Worm (Caenorhabditis elegans) whole organism, late embryonic: Measurements from ENCODE around the gene T10C6.15.

Experiments
- C38D4.7 ChIP-seq: fragments of 200-800 bp; sonication (Bioruptor generic); optimal IDR thresholded peaks from 2 replicates; lab custom pipeline; 2018; ENCODE audit warnings: mild to moderate bottlenecking, missing genetic modification characterization, moderate library complexity, missing compliant biosample characterization
- K02D7.2 ChIP-seq: sonication (generic microtip); optimal IDR thresholded peaks from 2 replicates; lab custom pipeline; 2017; ENCODE audit warnings: mild to moderate bottlenecking, missing genetic modification characterization, missing compliant biosample characterization
- K09A11.1 ChIP-seq: sonication (generic microtip); optimal IDR thresholded peaks from 2 replicates; lab custom pipeline; 2017; ENCODE audit warnings: antibody characterized with exemption, mild to moderate bottlenecking, missing genetic modification characterization, missing compliant biosample characterization; ENCODE audit not compliant: insufficient read depth
- ceh-14 ChIP-seq: sonication (generic microtip); optimal IDR thresholded peaks from 2 replicates; lab custom pipeline; 2016; ENCODE audit warnings: missing genotype, missing genetic modification characterization, missing compliant biosample characterization
- ceh-2 ChIP-seq: sonication (generic microtip); optimal IDR thresholded peaks from 2 replicates; lab custom pipeline; 2016; ENCODE audit warnings: missing genotype, missing genetic modification characterization, missing compliant biosample characterization
- ceh-24 ChIP-seq: sonication (generic microtip); optimal IDR thresholded peaks from 2 replicates; lab custom pipeline; 2016; ENCODE audit warnings: mild to moderate bottlenecking, missing genetic modification characterization, missing compliant biosample characterization
- ceh-31 ChIP-seq: sonication (generic microtip); optimal IDR thresholded peaks from 2 replicates; lab custom pipeline; 2016; ENCODE audit warnings: missing genetic modification characterization, missing compliant biosample characterization
- ceh-45 ChIP-seq: fragments of 200-800 bp; sonication (Bioruptor generic); IDR thresholded peaks from 2 replicates; pipeline ENCODE4 v1.3.6; 2022; ENCODE audit warnings: missing genetic modification reagents, missing genetic modification characterization, missing compliant biosample characterization
- ceh-9 ChIP-seq: sonication (generic microtip); optimal IDR thresholded peaks from 2 replicates; lab custom pipeline; 2016; ENCODE audit warnings: mild to moderate bottlenecking, missing genetic modification characterization, inconsistent platforms, missing compliant biosample characterization
- che-1 ChIP-seq: sonication (generic microtip); optimal IDR thresholded peaks from 2 replicates; lab custom pipeline; 2016; ENCODE audit warnings: mild to moderate bottlenecking, missing genetic modification characterization, missing compliant biosample characterization
- dmd-4 ChIP-seq: sonication (generic microtip); optimal IDR thresholded peaks from 2 replicates; lab custom pipeline; 2016; ENCODE audit warnings: borderline replicate concordance, missing genetic modification characterization, missing compliant biosample characterization
- dve-1 ChIP-seq: sonication (generic microtip); optimal IDR thresholded peaks from 2 replicates; lab custom pipeline; 2017; ENCODE audit warnings: antibody characterized with exemption, mild to moderate bottlenecking, missing genetic modification characterization, missing compliant biosample characterization
- elt-2 ChIP-seq: sonication (generic microtip); optimal IDR thresholded peaks from 2 replicates; lab custom pipeline; 2016; ENCODE audit warnings: missing genetic modification reagents, missing genetic modification characterization, missing compliant biosample characterization
- elt-4 ChIP-seq: sonication (generic microtip); optimal IDR thresholded peaks from 2 replicates; lab custom pipeline; 2016; ENCODE audit warnings: missing genetic modification characterization, missing compliant biosample characterization
- ets-4 ChIP-seq: sonication (generic microtip); optimal IDR thresholded peaks from 2 replicates; lab custom pipeline; 2016; ENCODE audit warnings: missing genetic modification characterization, missing compliant biosample characterization
- fkh-10 ChIP-seq: fragments of 150-350 bp; optimal IDR thresholded peaks from 2 replicates; lab custom pipeline; 2014; ENCODE audit warnings: missing biosample characterization, missing genetic modification reagents, missing genetic modification characterization
- gmeb-2 ChIP-seq: sonication (generic microtip); optimal IDR thresholded peaks from 2 replicates; lab custom pipeline; 2016; ENCODE audit warnings: missing genetic modification characterization, inconsistent platforms, missing compliant biosample characterization
- hlh-30 ChIP-seq: sonication (generic microtip); optimal IDR thresholded peaks from 2 replicates; lab custom pipeline; 2017; ENCODE audit warnings: antibody characterized with exemption, missing genetic modification characterization, missing compliant biosample characterization; ENCODE audit not compliant: insufficient read depth
- hlh-6 ChIP-seq: sonication (generic microtip); optimal IDR thresholded peaks from 2 replicates; lab custom pipeline; 2016; ENCODE audit warnings: missing genotype, missing genetic modification characterization, missing compliant biosample characterization
- lim-6 ChIP-seq: sonication (generic microtip); optimal IDR thresholded peaks from 2 replicates; lab custom pipeline; 2016; ENCODE audit warnings: missing genetic modification characterization, missing compliant biosample characterization
- lin-11 ChIP-seq: fragments of 200-800 bp; sonication (Bioruptor generic); optimal IDR thresholded peaks from 2 replicates; lab custom pipeline; 2018; ENCODE audit warnings: mild to moderate bottlenecking, missing genetic modification characterization, missing compliant biosample characterization
- madf-2 ChIP-seq: sonication (generic microtip); optimal IDR thresholded peaks from 2 replicates; lab custom pipeline; 2017; ENCODE audit warnings: missing genetic modification characterization, missing compliant biosample characterization
- nhr-232 ChIP-seq: sonication (generic microtip); optimal IDR thresholded peaks from 2 replicates; lab custom pipeline; 2016; ENCODE audit warnings: missing genetic modification characterization, missing compliant biosample characterization
- npax-4 ChIP-seq: sonication (generic microtip); optimal IDR thresholded peaks from 2 replicates; lab custom pipeline; 2016; ENCODE audit warnings: missing genetic modification characterization, missing compliant biosample characterization
- odd-2 ChIP-seq: sonication (generic microtip); optimal IDR thresholded peaks from 2 replicates; lab custom pipeline; 2017; ENCODE audit warnings: antibody characterized with exemption, mild to moderate bottlenecking, missing genetic modification characterization, missing compliant biosample characterization
- pha-2 ChIP-seq: sonication (generic microtip); optimal IDR thresholded peaks from 2 replicates; lab custom pipeline; 2017; ENCODE audit warnings: mild to moderate bottlenecking, missing genetic modification characterization, missing compliant biosample characterization
- pqm-1 ChIP-seq: sonication (generic microtip); optimal IDR thresholded peaks from 2 replicates; lab custom pipeline; 2016; ENCODE audit warnings: missing genetic modification characterization, missing compliant biosample characterization
- pros-1 ChIP-seq: fragments of 150-350 bp; optimal IDR thresholded peaks from 2 replicates; lab custom pipeline; 2014; ENCODE audit warnings: missing biosample characterization, missing genetic modification reagents, missing genetic modification characterization
- sox-4 ChIP-seq: sonication (generic microtip); optimal IDR thresholded peaks from 2 replicates; lab custom pipeline; 2017; ENCODE audit warnings: mild to moderate bottlenecking, missing genetic modification characterization, inconsistent platforms, missing compliant biosample characterization
- tbx-2 ChIP-seq: sonication (generic microtip); optimal IDR thresholded peaks from 2 replicates; lab custom pipeline; 2016; ENCODE audit warnings: missing genetic modification characterization, missing compliant biosample characterization
- tbx-7 ChIP-seq: sonication (generic microtip); optimal IDR thresholded peaks from 2 replicates; lab custom pipeline; 2016; ENCODE audit warnings: missing genotype, missing genetic modification characterization, missing compliant biosample characterization
- ttx-3 ChIP-seq: sonication (generic microtip); optimal IDR thresholded peaks from 2 replicates; lab custom pipeline; 2016; ENCODE audit warnings: missing genetic modification reagents, missing genetic modification characterization, missing compliant biosample characterization
- unc-42 ChIP-seq: sonication (generic microtip); optimal IDR thresholded peaks from 2 replicates; lab custom pipeline; 2016; ENCODE audit warnings: missing genotype, missing genetic modification characterization, missing compliant biosample characterization
- unc-55 ChIP-seq: sonication (generic microtip); optimal IDR thresholded peaks from 2 replicates; lab custom pipeline; 2017; ENCODE audit warnings: missing biosample characterization, missing genetic modification reagents, missing genetic modification characterization
- zip-5 ChIP-seq: sonication (generic microtip); optimal IDR thresholded peaks from 2 replicates; lab custom pipeline; 2016; ENCODE audit warnings: missing genetic modification characterization, missing compliant biosample characterization

T10C6.15 gene

ce11 chrV:16009564-16009963, 36.2 kb downstream of the T10C6.15 start, which contains the start of gene str-233:
Gene str-233, minus strand, starts transcription at chrV:16009664.
- no peak for TF ChIP-seq tbx-2 (tag; lab: Kevin White, UChicago)
- TF ChIP-seq pqm-1 (tag; lab: Kevin White, UChicago) = no peak
- TF ChIP-seq elt-2 = no peak
- TF ChIP-seq unc-55 (GFP tag; lab: Kevin White, UChicago) = no peak
- TF ChIP-seq fkh-10 (GFP tag; lab: Kevin White, UChicago) = no peak
- no peak for TF ChIP-seq unc-42 (tag; lab: Kevin White, UChicago)
- TF ChIP-seq sox-4 (tag; lab: Kevin White, UChicago) = no peak
- TF ChIP-seq dmd-4 = no peak
- no peak for TF ChIP-seq tbx-7
- no peak for TF ChIP-seq madf-2
- no peak for TF ChIP-seq odd-2 (tag; lab: Kevin White, UChicago)

- TF ChIP-seq K02D7.2 (no peak), lin-11 (no peak), zip-5 (tag; lab: Kevin White, UChicago) (no peak), K09A11.1 (tag; lab: Kevin White, UChicago) (no peak), dve-1 (tag; lab: Kevin White, UChicago) (no peak), C38D4.7 (GFP tag; lab: Kevin White, UChicago) (no peak), gmeb-2 (tag; lab: Kevin White, UChicago) (no peak), ceh-31 (tag; lab: Kevin White, UChicago) (no peak), ets-4 (tag; lab: Kevin White, UChicago) (no peak), ceh-9 (tag; lab: Kevin White, UChicago) (no peak), madf-2 (no peak), sox-4 (tag; lab: Kevin White, UChicago) (no peak), npax-4 (tag; lab: Kevin White, UChicago) (no peak), lim-6 (no peak)
Measured at ce11 chrV:16007505-16007904, 38.2 kb downstream of the T10C6.15 start, which contains the start of gene str-231. Gene str-231, minus strand, starts transcription at chrV:16007605.

ce11 chrV:16002288-16002687, 43.5 kb downstream of the T10C6.15 start, which contains the start of gene nhr-63:
Gene nhr-63, plus strand, starts transcription at chrV:16002588.
- no peak for TF ChIP-seq ttx-3 (tag; lab: Kevin White, UChicago)
- TF ChIP-seq ceh-45 (GFP tag; lab: Robert Waterston, UW) = no peak
- TF ChIP-seq ceh-2 = no peak
- TF ChIP-seq unc-42 (tag; lab: Kevin White, UChicago) = no peak
- TF ChIP-seq pha-2 (tag; lab: Kevin White, UChicago) = no peak

- TF ChIP-seq K02D7.2 = no peak
- TF ChIP-seq ceh-24 = no peak
- TF ChIP-seq hlh-30 = peak; percentile 15
- no peak for TF ChIP-seq che-1 (tag; lab: Kevin White, UChicago)
- TF ChIP-seq elt-4 (tag; lab: Kevin White, UChicago) = no peak
- TF ChIP-seq pros-1 (tag; lab: Kevin White, UChicago) = no peak
Measured at ce11 chrV:16000433-16000832, 45.3 kb downstream of the T10C6.15 start, which contains the start of gene nhr-50. Gene nhr-50, minus strand, starts transcription at chrV:16000631.

- TF ChIP-seq hlh-30 (no peak), zip-5 (tag; lab: Kevin White, UChicago) (no peak), odd-2 (tag; lab: Kevin White, UChicago) (no peak), lim-6 (no peak), hlh-6 (no peak), elt-4 (tag; lab: Kevin White, UChicago) (no peak), nhr-232 (tag; lab: Kevin White, UChicago) (no peak), ceh-14 (tag; lab: Kevin White, UChicago) (no peak)
- TF ChIP-seq, all 69 proteins: peak for 0
Measured at ce11 chrV:15996655-15997186, 49.0 kb downstream of the T10C6.15 start, which contains the start of the genes C06C6.9 and C06C6.8. Gene C06C6.9, minus strand, starts transcription at chrV:15996755. Gene C06C6.8, plus strand, starts transcription at chrV:15997136.
